Worm (Caenorhabditis elegans) whole organism, young adult: ENCODE data around the gene C27A2.8.

Experiments
- C06A6.2 ChIP-seq: fragments of 200-800 bp; sonication (Bioruptor generic); conservative IDR thresholded peaks from 2 replicates; pipeline ENCODE4 v1.3.6; 2022; ENCODE audit warnings: missing genetic modification characterization, missing compliant biosample characterization
- D2030.7 ChIP-seq: fragments of 200-800 bp; sonication (Bioruptor generic); IDR thresholded peaks from 2 replicates; pipeline ENCODE4 v1.3.6; 2022; ENCODE audit warnings: missing genetic modification reagents, missing genetic modification characterization, missing compliant biosample characterization
- F33H1.4 ChIP-seq: fragments of 200-800 bp; sonication (Bioruptor generic); IDR thresholded peaks from 2 replicates; pipeline ENCODE4 v1.3.6; 2022; ENCODE audit warnings: missing genetic modification reagents, missing genetic modification characterization, missing compliant biosample characterization
- F52B5.7 ChIP-seq: sonication (generic microtip); optimal IDR thresholded peaks from 2 replicates; lab custom pipeline; 2016; ENCODE audit warnings: mild to moderate bottlenecking, missing genetic modification characterization, missing compliant biosample characterization
- F57A8.1 ChIP-seq: fragments of 200-800 bp; sonication (Bioruptor generic); optimal IDR thresholded peaks from 2 replicates; lab custom pipeline; 2018; ENCODE audit warnings: mild to moderate bottlenecking, missing genetic modification characterization, moderate library complexity, missing compliant biosample characterization
- F57C9.4 ChIP-seq: sonication (generic microtip); optimal IDR thresholded peaks from 2 replicates; lab custom pipeline; 2017; ENCODE audit warnings: mild to moderate bottlenecking, missing genetic modification characterization, missing compliant biosample characterization
- T07F8.4 ChIP-seq: sonication (generic microtip); optimal IDR thresholded peaks from 2 replicates; lab custom pipeline; 2016; ENCODE audit warnings: mild to moderate bottlenecking, missing genetic modification characterization, moderate library complexity, missing compliant biosample characterization
- Y53F4B.3 ChIP-seq: fragments of 200-800 bp; sonication (Bioruptor generic); IDR thresholded peaks from 2 replicates; pipeline ENCODE4 v1.3.6; 2022; ENCODE audit warnings: missing genetic modification reagents, missing genetic modification characterization, missing compliant biosample characterization
- Y53G8AR.9 ChIP-seq: fragments of 200-800 bp; sonication (Bioruptor generic); conservative IDR thresholded peaks from 2 replicates; pipeline ENCODE4 v1.3.6; 2022; ENCODE audit warnings: missing genetic modification reagents, missing genetic modification characterization, missing compliant biosample characterization
- akir-1 ChIP-seq: fragments of 200-800 bp; sonication (Bioruptor generic); optimal IDR thresholded peaks from 2 replicates; lab custom pipeline; 2018; ENCODE audit warnings: mild to moderate bottlenecking, missing genetic modification characterization, moderate library complexity, missing compliant biosample characterization
- aptf-3 ChIP-seq: fragments of 200-800 bp; sonication (Bioruptor generic); IDR thresholded peaks from 2 replicates; pipeline ENCODE4 v1.3.6; 2022; ENCODE audit warnings: missing genetic modification characterization, missing compliant biosample characterization
- attf-6 ChIP-seq: fragments of 200-800 bp; sonication (Bioruptor generic); IDR thresholded peaks from 2 replicates; pipeline ENCODE4 v1.3.6; 2022; ENCODE audit warnings: missing genetic modification reagents, missing genetic modification characterization, missing compliant biosample characterization
- bed-1 ChIP-seq: fragments of 200-800 bp; sonication (Bioruptor generic); IDR thresholded peaks from 2 replicates; pipeline ENCODE4 v1.3.6; 2022; ENCODE audit warnings: missing genetic modification reagents, missing genetic modification characterization, missing compliant biosample characterization
- cebp-1 ChIP-seq, 2 experiments: fragments of 200-800 bp in 1 of 2; sonication (Bioruptor generic) in 1 of 2; sonication (generic microtip) in 1 of 2; IDR thresholded peaks in 1 of 2; optimal IDR thresholded peaks in 1 of 2; 2 replicates each; pipeline versions ENCODE4 v1.3.6 to Lab custom; 2017 to 2022; ENCODE audit warnings: missing compliant biosample characterization in 2 of 2, missing genetic modification characterization in 2 of 2, mild to moderate bottlenecking in 1 of 2, missing genetic modification reagents in 1 of 2, moderate library complexity in 1 of 2
- ceh-40 ChIP-seq: fragments of 200-800 bp; sonication (Bioruptor generic); IDR thresholded peaks from 2 replicates; pipeline ENCODE4 v1.3.6; 2022; ENCODE audit warnings: missing genetic modification characterization, missing compliant biosample characterization
- ceh-79 ChIP-seq: sonication (generic microtip); optimal IDR thresholded peaks from 2 replicates; lab custom pipeline; 2017; ENCODE audit warnings: mild to moderate bottlenecking, missing genetic modification characterization, missing compliant biosample characterization
- ceh-91 ChIP-seq: fragments of 200-800 bp; sonication (Bioruptor generic); IDR thresholded peaks from 2 replicates; pipeline ENCODE4 v1.3.6; 2022; ENCODE audit warnings: missing genetic modification reagents, missing genetic modification characterization, missing compliant biosample characterization
- dox-1 ChIP-seq: fragments of 200-800 bp; sonication (Bioruptor generic); IDR thresholded peaks from 2 replicates; pipeline ENCODE4 v1.3.6; 2022; ENCODE audit warnings: missing genetic modification reagents, missing genetic modification characterization, missing compliant biosample characterization
- efl-1 ChIP-seq: fragments of 150-350 bp; optimal IDR thresholded peaks from 2 replicates; lab custom pipeline; 2014; ENCODE audit warnings: missing biosample characterization, missing genetic modification reagents, missing genetic modification characterization
- egrh-3 ChIP-seq: fragments of 200-800 bp; sonication (Bioruptor generic); IDR thresholded peaks from 2 replicates; pipeline ENCODE4 v1.3.6; 2022; ENCODE audit warnings: missing genetic modification reagents, missing genetic modification characterization, missing compliant biosample characterization
- ets-4 ChIP-seq: fragments of 200-800 bp; sonication (Bioruptor generic); optimal IDR thresholded peaks from 2 replicates; lab custom pipeline; 2018; ENCODE audit warnings: mild to moderate bottlenecking, missing genetic modification characterization, missing compliant biosample characterization
- him-1 ChIP-seq: sonication (generic microtip); optimal IDR thresholded peaks from 2 replicates; lab custom pipeline; 2016; ENCODE audit warnings: missing genotype, missing genetic modification reagents, missing genetic modification characterization, missing compliant biosample characterization
- hlh-26 ChIP-seq: fragments of 200-800 bp; sonication (Bioruptor generic); conservative IDR thresholded peaks from 2 replicates; pipeline ENCODE4 v1.3.6; 2022; ENCODE audit warnings: missing genetic modification reagents, missing genetic modification characterization, missing compliant biosample characterization
- hmg-1.2 ChIP-seq: fragments of 200-800 bp; sonication (Bioruptor generic); IDR thresholded peaks from 2 replicates; pipeline ENCODE4 v1.3.6; 2022; ENCODE audit warnings: missing genetic modification reagents, missing genetic modification characterization, missing compliant biosample characterization
- hmg-20 ChIP-seq: fragments of 200-800 bp; sonication (Bioruptor generic); IDR thresholded peaks from 2 replicates; pipeline ENCODE4 v1.3.6; 2022; ENCODE audit warnings: missing genetic modification reagents, missing genetic modification characterization, missing compliant biosample characterization
- hrde-1 ChIP-seq: sonication (generic microtip); optimal IDR thresholded peaks from 2 replicates; lab custom pipeline; 2016; ENCODE audit warnings: missing genetic modification characterization, mild to moderate bottlenecking, missing compliant biosample characterization, moderate library complexity, missing genotype, missing genetic modification reagents, borderline replicate concordance
- hsf-1 ChIP-seq: fragments of 200-800 bp; sonication (Bioruptor generic); IDR thresholded peaks from 2 replicates; pipeline ENCODE4 v1.3.6; 2022; ENCODE audit warnings: missing genetic modification reagents, missing genetic modification characterization, missing compliant biosample characterization
- let-526 ChIP-seq: fragments of 200-800 bp; sonication (Bioruptor generic); IDR thresholded peaks from 2 replicates; pipeline ENCODE4 v1.3.6; 2022; ENCODE audit warnings: missing genetic modification reagents, missing genetic modification characterization, missing compliant biosample characterization
- lin-54 ChIP-seq: fragments of 200-800 bp; sonication (Bioruptor generic); optimal IDR thresholded peaks from 2 replicates; lab custom pipeline; 2018; ENCODE audit warnings: mild to moderate bottlenecking, missing genetic modification characterization, missing compliant biosample characterization
- madf-10 ChIP-seq: sonication (generic microtip); optimal IDR thresholded peaks from 2 replicates; lab custom pipeline; 2016; ENCODE audit warnings: mild to moderate bottlenecking, missing genetic modification characterization, missing compliant biosample characterization
- madf-3 ChIP-seq: fragments of 200-800 bp; sonication (Bioruptor generic); IDR thresholded peaks from 2 replicates; pipeline ENCODE4 v1.3.6; 2022; ENCODE audit warnings: missing genetic modification reagents, missing genetic modification characterization, missing compliant biosample characterization
- mxl-1 ChIP-seq: sonication (generic microtip); optimal IDR thresholded peaks from 2 replicates; lab custom pipeline; 2016; ENCODE audit warnings: missing genetic modification characterization, missing compliant biosample characterization
- nfyb-1 ChIP-seq: fragments of 200-800 bp; sonication (Bioruptor generic); IDR thresholded peaks from 2 replicates; pipeline ENCODE4 v1.3.6; 2022; ENCODE audit warnings: missing genetic modification reagents, missing genetic modification characterization, missing compliant biosample characterization
- nhr-90 ChIP-seq: sonication (generic microtip); optimal IDR thresholded peaks from 2 replicates; lab custom pipeline; 2016; ENCODE audit warnings: missing genotype, mild to moderate bottlenecking, missing genetic modification characterization, missing compliant biosample characterization
- pbrm-1 ChIP-seq: fragments of 200-800 bp; sonication (Bioruptor generic); IDR thresholded peaks from 2 replicates; pipeline ENCODE4 v1.3.6; 2022; ENCODE audit warnings: missing genetic modification reagents, missing genetic modification characterization, missing compliant biosample characterization
- rcor-1 ChIP-seq: fragments of 200-800 bp; sonication (Bioruptor generic); IDR thresholded peaks from 2 replicates; pipeline ENCODE4 v1.3.6; 2022; ENCODE audit warnings: missing genetic modification reagents, missing genetic modification characterization, missing compliant biosample characterization
- rec-8 ChIP-seq, 2 experiments: sonication (generic microtip); optimal IDR thresholded peaks; 2 replicates each; lab custom pipeline; 2016; ENCODE audit warnings: mild to moderate bottlenecking in 2 of 2, missing genetic modification characterization in 2 of 2, missing genetic modification reagents in 2 of 2, missing genotype in 2 of 2, missing biosample characterization in 1 of 2, missing compliant biosample characterization in 1 of 2, moderate library complexity in 1 of 2
- repo-1 ChIP-seq: sonication (generic microtip); optimal IDR thresholded peaks from 2 replicates; lab custom pipeline; 2017; ENCODE audit warnings: mild to moderate bottlenecking, missing genetic modification characterization, missing compliant biosample characterization
- rpc-1 ChIP-seq, 2 experiments: fragments of 150-350 bp in 1 of 2; sonication (generic microtip) in 1 of 2; optimal IDR thresholded peaks; 2 replicates each; lab custom pipeline; 2014 to 2018; ENCODE audit warnings: missing biosample characterization in 1 of 2, missing genetic modification characterization in 1 of 2, missing genetic modification reagents in 1 of 2, missing genotype in 1 of 2
- sea-2 ChIP-seq: fragments of 200-800 bp; sonication (Bioruptor generic); IDR thresholded peaks from 2 replicates; pipeline ENCODE4 v1.3.6; 2022; ENCODE audit warnings: missing genetic modification characterization, missing compliant biosample characterization
- snpc-1.1 ChIP-seq: sonication (generic microtip); optimal IDR thresholded peaks from 2 replicates; lab custom pipeline; 2017; ENCODE audit warnings: missing genetic modification characterization, mild to moderate bottlenecking, missing compliant biosample characterization, antibody characterized with exemption, moderate library complexity, missing genotype, missing genetic modification reagents; ENCODE audit not compliant: insufficient read depth
- snpc-1.3 ChIP-seq: sonication (generic microtip); optimal IDR thresholded peaks from 2 replicates; lab custom pipeline; 2017; ENCODE audit warnings: missing genetic modification characterization, mild to moderate bottlenecking, missing compliant biosample characterization, antibody characterized with exemption, moderate library complexity, missing genotype, missing genetic modification reagents; ENCODE audit not compliant: insufficient read depth
- xnd-1 ChIP-seq: sonication (generic microtip); optimal IDR thresholded peaks from 2 replicates; lab custom pipeline; 2016; ENCODE audit warnings: missing genotype, missing genetic modification reagents, missing genetic modification characterization, missing compliant biosample characterization
- zim-3 ChIP-seq: sonication (generic microtip); optimal IDR thresholded peaks from 2 replicates; lab custom pipeline; 2017; ENCODE audit warnings: mild to moderate bottlenecking, missing genetic modification characterization, moderate library complexity, missing compliant biosample characterization
- ztf-25 ChIP-seq: fragments of 200-800 bp; sonication (Bioruptor generic); IDR thresholded peaks from 2 replicates; pipeline ENCODE4 v1.3.6; 2022; ENCODE audit warnings: missing genetic modification reagents, missing genetic modification characterization, missing compliant biosample characterization
- ztf-26 ChIP-seq: sonication (generic microtip); optimal IDR thresholded peaks from 2 replicates; lab custom pipeline; 2017; ENCODE audit warnings: missing genetic modification characterization, missing compliant biosample characterization
- ztf-28 ChIP-seq: fragments of 200-800 bp; sonication (Bioruptor generic); IDR thresholded peaks from 2 replicates; pipeline ENCODE4 v1.3.6; 2022; ENCODE audit warnings: missing genetic modification reagents, missing genetic modification characterization, missing compliant biosample characterization

C27A2.8 gene

ce11 chrII:5105020-5105419 lies 37.2 kb upstream of the C27A2.8 start:
- TF ChIP-seq madf-10 (tag; lab: Kevin White, UChicago) (peak; percentile 83), egrh-3 (GFP tag; lab: Robert Waterston, UW) (peak; percentile 56), ceh-91 (no peak), ceh-40 (GFP tag; lab: Robert Waterston, UW) (peak; percentile 93), bed-1 (GFP tag; lab: Robert Waterston, UW) (peak; percentile 87; the same call in 1 of the 2 replicates), ztf-25 (GFP tag; lab: Robert Waterston, UW) (peak; percentile 92), rcor-1 (peak; percentile 82), xnd-1 (tag; lab: Kevin White, UChicago) (peak; percentile 13), zim-3 (tag; lab: Kevin White, UChicago) (peak; percentile 93), ceh-79 (tag; lab: Kevin White, UChicago) (peak; percentile 70), hlh-26 (GFP tag; lab: Robert Waterston, UW) (0 out of 2 replicates have a peak, but pooled peaks have one; percentile 20), nhr-90 (tag; lab: Kevin White, UChicago) (peak; percentile 97), F57C9.4 (tag; lab: Kevin White, UChicago) (peak; percentile 82), lin-54 (GFP tag; lab: Kevin White, UChicago) (peak; percentile 77), ets-4 (GFP tag; lab: Kevin White, UChicago) (peak; percentile 67), C06A6.2 (GFP tag; lab: Robert Waterston, UW) (0 out of 2 replicates have a peak, but pooled peaks have one; percentile 56), F57A8.1 (GFP tag; lab: Kevin White, UChicago) (peak; percentile 73), him-1 (tag; lab: Kevin White, UChicago) (peak; percentile 98), Y53F4B.3 (GFP tag; lab: Robert Waterston, UW) (no peak), aptf-3 (GFP tag; lab: Robert Waterston, UW) (0 out of 2 replicates have a peak, but pooled peaks have one; percentile 58), T07F8.4 (tag; lab: Kevin White, UChicago) (peak; percentile 73), rec-8 (tag; optimal IDR thresholded peaks at IDR 0.05; lab: Kevin White, UChicago) (peak; percentile 91 to 94), madf-3 (GFP tag; lab: Robert Waterston, UW) (peak; percentile 81; the same call in 1 of the 2 replicates), hsf-1 (GFP tag; lab: Robert Waterston, UW) (peak; percentile 54; the same call in 1 of the 2 replicates), Y53G8AR.9 (GFP tag; lab: Robert Waterston, UW) (peak; percentile 61), D2030.7 (peak; percentile 80), akir-1 (GFP tag; lab: Kevin White, UChicago) (peak; percentile 83), efl-1 (GFP tag; lab: Kevin White, UChicago) (no peak), ztf-28 (GFP tag; lab: Robert Waterston, UW) (no peak), ztf-26 (peak; percentile 86), sea-2 (no peak), F33H1.4 (GFP tag; lab: Robert Waterston, UW) (peak; percentile 46), hmg-1.2 (GFP tag; lab: Robert Waterston, UW) (peak; percentile 85), rpc-1 (optimal IDR thresholded peaks at IDR 0.05; lab: Kevin White, UChicago) (peak; percentile 99), rpc-1 (tag; optimal IDR thresholded peaks at IDR 0.05; lab: Kevin White, UChicago) (peak; percentile 100), nfyb-1 (peak; percentile 93), hmg-20 (peak; percentile 64), hrde-1 (tag; lab: Kevin White, UChicago) (peak; percentile 90), snpc-1.1 (tag; lab: Kevin White, UChicago) (peak; percentile 70), cebp-1 (GFP tag; IDR thresholded peaks at IDR 0.05; lab: Robert Waterston, UW) (no peak), cebp-1 (tag; optimal IDR thresholded peaks at IDR 0.05; lab: Kevin White, UChicago) (no peak), dox-1 (GFP tag; lab: Robert Waterston, UW) (peak; percentile 90; the same call in 1 of the 2 replicates), mxl-1 (peak; percentile 95), repo-1 (tag; lab: Kevin White, UChicago) (peak; percentile 79), F52B5.7 (peak; percentile 82), let-526 (peak; percentile 70), pbrm-1 (GFP tag; lab: Robert Waterston, UW) (peak; percentile 85), attf-6 (GFP tag; lab: Robert Waterston, UW) (peak; percentile 71), snpc-1.3 (tag; lab: Kevin White, UChicago) (peak; percentile 89)
